Worm (Caenorhabditis elegans) whole organism, early embryonic: ENCODE results near the gene F33H12.7.

Source experiments
- ama-1 ChIP-seq: fragments of 150-350 bp; optimal IDR thresholded peaks from 2 replicates; lab custom pipeline; 2014
- ets-7 ChIP-seq: sonication (generic microtip); optimal IDR thresholded peaks from 2 replicates; lab custom pipeline; 2016; ENCODE audit warnings: missing genotype, missing genetic modification characterization, missing compliant biosample characterization
- flt-1 ChIP-seq: fragments of 200-800 bp; sonication (Bioruptor generic); IDR thresholded peaks from 2 replicates; pipeline ENCODE4 v1.3.6; 2022; ENCODE audit warnings: missing genetic modification characterization, missing compliant biosample characterization
- hmbx-1 ChIP-seq: sonication (generic microtip); optimal IDR thresholded peaks from 2 replicates; lab custom pipeline; 2016; ENCODE audit warnings: mild to moderate bottlenecking, missing genetic modification characterization, missing compliant biosample characterization
- hnd-1 ChIP-seq: sonication (generic microtip); optimal IDR thresholded peaks from 2 replicates; lab custom pipeline; 2016; ENCODE audit warnings: missing genetic modification characterization, missing compliant biosample characterization
- scrt-1 ChIP-seq: fragments of 200-800 bp; sonication (Bioruptor generic); IDR thresholded peaks from 2 replicates; pipeline ENCODE4 v1.3.6; 2022; ENCODE audit warnings: missing genetic modification characterization, missing compliant biosample characterization
- tra-4 ChIP-seq: sonication (generic microtip); optimal IDR thresholded peaks from 2 replicates; lab custom pipeline; 2017; ENCODE audit warnings: missing genetic modification characterization, missing compliant biosample characterization

- TF ChIP-seq ama-1 (lab: Kevin White, UChicago), result no peak
- TF ChIP-seq scrt-1 (GFP tag; lab: Robert Waterston, UW), result no peak
- no peak for TF ChIP-seq ets-7
- TF ChIP-seq tra-4 (tag; lab: Kevin White, UChicago), result no peak
- TF ChIP-seq hnd-1 (tag; lab: Kevin White, UChicago), result no peak
- TF ChIP-seq flt-1 (GFP tag; lab: Robert Waterston, UW), result no peak
- no peak for TF ChIP-seq hmbx-1 (tag; lab: Kevin White, UChicago)
Measured at ce11 chrII:2622480-2622879, 35.8 kb upstream of the F33H12.7 start, which contains the start of gene D2062.5.
